Fruit fly (Drosophila melanogaster) whole organism, embryonic: Measurements from ENCODE around the gene NaPi-III.

ENCODE experiments used
- Asciz ChIP-seq: fragments of 200-800 bp; sonication (Bioruptor generic); optimal IDR thresholded peaks from 2 replicates; lab custom pipeline; 2017; ENCODE audit warnings: missing biosample characterization, mild to moderate bottlenecking, missing genetic modification characterization, missing genetic modification reagents
- Bgb ChIP-seq: fragments of 200-800 bp; sonication (Bioruptor generic); IDR thresholded peaks from 2 replicates; pipeline ENCODE4 v1.3.6; 2022; ENCODE audit warnings: missing biosample characterization, missing genetic modification characterization; ENCODE audit not compliant: partially characterized antibody
- CG10431 ChIP-seq: fragments of 200-800 bp; sonication (Bioruptor generic); optimal IDR thresholded peaks from 3 replicates; lab custom pipeline; 2018; ENCODE audit warnings: missing biosample characterization, mild to moderate bottlenecking, missing genetic modification characterization
- CG11456 ChIP-seq: fragments of 200-800 bp; sonication (Bioruptor generic); IDR thresholded peaks from 3 replicates; pipeline ENCODE4 v1.3.6; 2022; ENCODE audit warnings: missing biosample characterization, missing genetic modification characterization
- CG12769 ChIP-seq: fragments of 200-800 bp; sonication (Bioruptor generic); optimal IDR thresholded peaks from 2 replicates; lab custom pipeline; 2019; ENCODE audit warnings: missing biosample characterization, mild to moderate bottlenecking, missing genetic modification characterization, moderate library complexity
- CG14014 ChIP-seq: fragments of 200-800 bp; sonication (Bioruptor generic); IDR thresholded peaks from 2 replicates; pipeline ENCODE4 v1.3.6; 2022; ENCODE audit warnings: missing biosample characterization, missing genetic modification characterization
- CG1602 ChIP-seq: fragments of 200-800 bp; sonication (Bioruptor generic); optimal IDR thresholded peaks from 3 replicates; lab custom pipeline; 2016; ENCODE audit warnings: missing biosample characterization, missing genetic modification characterization
- CG16815 ChIP-seq: fragments of 200-800 bp; sonication (Bioruptor generic); optimal IDR thresholded peaks from 3 replicates; lab custom pipeline; 2017; ENCODE audit warnings: missing biosample characterization, mild to moderate bottlenecking, missing genetic modification characterization
- CG17568 ChIP-seq: fragments of 200-800 bp; sonication (Bioruptor generic); optimal IDR thresholded peaks from 2 replicates; lab custom pipeline; 2018; ENCODE audit warnings: missing biosample characterization, mild to moderate bottlenecking, missing genetic modification characterization, moderate library complexity
- CG17612 ChIP-seq: fragments of 200-800 bp; sonication (Bioruptor generic); IDR thresholded peaks from 2 replicates; pipeline ENCODE4 v1.3.6; 2022; ENCODE audit warnings: missing biosample characterization, missing genetic modification characterization
- CG17802 ChIP-seq: fragments of 200-800 bp; sonication (Bioruptor generic); optimal IDR thresholded peaks from 2 replicates; lab custom pipeline; 2018; ENCODE audit warnings: missing biosample characterization, mild to moderate bottlenecking, missing genetic modification characterization, moderate library complexity
- CG18599 ChIP-seq: fragments of 200-800 bp; sonication (Bioruptor generic); optimal IDR thresholded peaks from 3 replicates; lab custom pipeline; 2017; ENCODE audit warnings: missing biosample characterization, missing genetic modification characterization, mild to moderate bottlenecking, moderate library complexity, missing genetic modification reagents
- CG31388 ChIP-seq: fragments of 200-800 bp; sonication (Bioruptor generic); optimal IDR thresholded peaks from 2 replicates; lab custom pipeline; 2016; ENCODE audit warnings: missing biosample characterization, missing genetic modification characterization
- CG3726 ChIP-seq: fragments of 200-800 bp; sonication (Bioruptor generic); IDR thresholded peaks from 3 replicates; pipeline ENCODE4, ENCODE4 v1.3.6; 2022; ENCODE audit warnings: missing biosample characterization, missing genetic modification characterization
- CG4707 ChIP-seq: fragments of 200-800 bp; sonication (Bioruptor generic); optimal IDR thresholded peaks from 2 replicates; lab custom pipeline; 2018; ENCODE audit warnings: missing biosample characterization, mild to moderate bottlenecking, missing genetic modification characterization, moderate library complexity
- CG6175 ChIP-seq: fragments of 200-800 bp; sonication (Bioruptor generic); IDR thresholded peaks from 3 replicates; pipeline ENCODE4 v1.3.6; 2022; ENCODE audit warnings: missing biosample characterization, missing genetic modification characterization
- CG7556 ChIP-seq: fragments of 200-800 bp; sonication (Bioruptor generic); optimal IDR thresholded peaks from 2 replicates; lab custom pipeline; 2017; ENCODE audit warnings: missing biosample characterization, mild to moderate bottlenecking, missing genetic modification characterization
- CG8281 ChIP-seq: fragments of 200-800 bp; sonication (Bioruptor generic); optimal IDR thresholded peaks from 2 replicates; lab custom pipeline; 2018; ENCODE audit warnings: missing biosample characterization, mild to moderate bottlenecking, missing genetic modification characterization, moderate library complexity
- CHES-1-like ChIP-seq: fragments of 200-800 bp; sonication (Bioruptor generic); optimal IDR thresholded peaks from 2 replicates; lab custom pipeline; 2016; ENCODE audit warnings: missing biosample characterization, missing genetic modification characterization
- Deaf1 ChIP-seq: fragments of 200-800 bp; optimal IDR thresholded peaks from 3 replicates; lab custom pipeline; 2019; ENCODE audit warnings: missing biosample characterization, mild to moderate bottlenecking, missing genetic modification characterization, moderate library complexity
- Dfd ChIP-seq, 2 experiments: fragments of >200 bp; optimal IDR thresholded peaks; 2 replicates each; lab custom pipeline; 2017; ENCODE audit warnings: missing biosample characterization in 2 of 2, missing genetic modification characterization in 2 of 2
- Drgx ChIP-seq: fragments of 200-800 bp; sonication (Bioruptor generic); IDR thresholded peaks from 2 replicates; pipeline ENCODE4 v1.3.6; 2022; ENCODE audit warnings: missing biosample characterization, missing genetic modification characterization
- Gug ChIP-seq: fragments of 200-800 bp; sonication (Bioruptor generic); IDR thresholded peaks from 4 replicates; pipeline ENCODE4 v1.3.6; 2022; ENCODE audit warnings: missing biosample characterization, missing genetic modification characterization
- Hsf ChIP-seq: fragments of 200-800 bp; sonication (Bioruptor generic); optimal IDR thresholded peaks from 3 replicates; lab custom pipeline; 2016; ENCODE audit warnings: missing biosample characterization, missing genetic modification characterization
- Mad ChIP-seq: fragments of 200-800 bp; sonication (Bioruptor generic); optimal IDR thresholded peaks from 2 replicates; lab custom pipeline; 2016; ENCODE audit warnings: missing biosample characterization, missing genetic modification characterization
- Meics ChIP-seq: fragments of 200-800 bp; sonication (Bioruptor generic); optimal IDR thresholded peaks from 2 replicates; lab custom pipeline; 2017; ENCODE audit warnings: missing biosample characterization, mild to moderate bottlenecking, missing genetic modification characterization
- Mrtf ChIP-seq: fragments of 200-800 bp; sonication (Bioruptor generic); IDR thresholded peaks from 3 replicates; pipeline ENCODE4 v1.3.6; 2022; ENCODE audit warnings: missing biosample characterization, missing genetic modification characterization
- NK7.1 ChIP-seq: fragments of 200-800 bp; sonication (Bioruptor generic); optimal IDR thresholded peaks from 3 replicates; lab custom pipeline; 2016; ENCODE audit warnings: missing biosample characterization, missing genetic modification characterization
- Optix ChIP-seq: fragments of 200-800 bp; sonication (Bioruptor generic); IDR thresholded peaks from 3 replicates; pipeline ENCODE4 v1.3.6; 2022; ENCODE audit warnings: missing biosample characterization, missing genetic modification characterization
- PHDP ChIP-seq: fragments of 200-800 bp; sonication (Bioruptor generic); optimal IDR thresholded peaks from 3 replicates; lab custom pipeline; 2018; ENCODE audit warnings: missing biosample characterization, mild to moderate bottlenecking, missing genetic modification characterization, moderate library complexity
- Ravus ChIP-seq: fragments of 200-800 bp; sonication (Bioruptor generic); IDR thresholded peaks from 2 replicates; pipeline ENCODE4 v1.3.6; 2022; ENCODE audit warnings: missing biosample characterization, missing genetic modification characterization
- Usf ChIP-seq: fragments of 200-800 bp; sonication (Bioruptor generic); optimal IDR thresholded peaks from 2 replicates; lab custom pipeline; 2017; ENCODE audit warnings: missing genotype, missing biosample characterization, missing genetic modification characterization
- Xrp1 ChIP-seq: fragments of 200-800 bp; sonication (Bioruptor generic); IDR thresholded peaks from 2 replicates; pipeline ENCODE4 v1.3.6; 2022; ENCODE audit warnings: missing biosample characterization, missing genetic modification characterization
- bab2 ChIP-seq: fragments of 200-800 bp; sonication (Bioruptor generic); optimal IDR thresholded peaks from 2 replicates; lab custom pipeline; 2016; ENCODE audit warnings: missing biosample characterization, missing genetic modification characterization
- corto ChIP-seq: fragments of 200-800 bp; sonication (Bioruptor generic); optimal IDR thresholded peaks from 2 replicates; lab custom pipeline; 2016; ENCODE audit warnings: missing biosample characterization, mild to moderate bottlenecking, missing genetic modification characterization, moderate library complexity
- dimm ChIP-seq: fragments of 200-800 bp; sonication (Bioruptor generic); IDR thresholded peaks from 2 replicates; pipeline ENCODE4 v1.3.6; 2022; ENCODE audit warnings: missing biosample characterization, missing genetic modification characterization
- fd102C ChIP-seq: fragments of 200-800 bp; sonication (Bioruptor generic); optimal IDR thresholded peaks from 2 replicates; lab custom pipeline; 2018; ENCODE audit warnings: missing biosample characterization, mild to moderate bottlenecking, missing genetic modification characterization, moderate library complexity
- fd3F ChIP-seq: fragments of 200-800 bp; sonication (Bioruptor generic); optimal IDR thresholded peaks from 2 replicates; lab custom pipeline; 2018; ENCODE audit warnings: missing biosample characterization, mild to moderate bottlenecking, missing genetic modification characterization, moderate library complexity
- gcm2 ChIP-seq: fragments of 200-800 bp; sonication (Bioruptor generic); optimal IDR thresholded peaks from 2 replicates; lab custom pipeline; 2016; ENCODE audit warnings: missing biosample characterization, missing genetic modification characterization
- hkb ChIP-seq, 2 experiments: fragments of 200-800 bp in 1 of 2; fragments of >200 bp in 1 of 2; sonication (Bioruptor generic) in 1 of 2; IDR thresholded peaks in 1 of 2; optimal IDR thresholded peaks in 1 of 2; 2 replicates each; pipeline versions ENCODE4 v1.3.6 to Lab custom; 2017 to 2022; ENCODE audit warnings: missing biosample characterization in 1 of 2, missing genetic modification characterization in 1 of 2
- luna ChIP-seq: fragments of 200-800 bp; sonication (Bioruptor generic); optimal IDR thresholded peaks from 2 replicates; lab custom pipeline; 2016; ENCODE audit warnings: missing biosample characterization, missing genetic modification characterization
- onecut ChIP-seq: fragments of 200-800 bp; sonication (Bioruptor generic); IDR thresholded peaks from 2 replicates; pipeline ENCODE4 v1.3.6; 2022; ENCODE audit warnings: missing biosample characterization, missing genetic modification characterization
- peb ChIP-seq: fragments of 200-800 bp; sonication (Bioruptor generic); IDR thresholded peaks from 2 replicates; pipeline ENCODE4 v1.3.6; 2022; ENCODE audit warnings: missing biosample characterization, missing genetic modification characterization
- slou ChIP-seq: fragments of 200-800 bp; sonication (Bioruptor generic); optimal IDR thresholded peaks from 3 replicates; lab custom pipeline; 2016; ENCODE audit warnings: missing biosample characterization, missing genetic modification characterization
- slp2 ChIP-seq: fragments of 200-800 bp; sonication (Bioruptor generic); optimal IDR thresholded peaks from 2 replicates; lab custom pipeline; 2016; ENCODE audit warnings: missing biosample characterization, missing genetic modification characterization
- sug ChIP-seq: fragments of 200-800 bp; optimal IDR thresholded peaks from 2 replicates; lab custom pipeline; 2019; ENCODE audit warnings: missing biosample characterization, mild to moderate bottlenecking, missing genetic modification characterization, moderate library complexity
- unc-4 ChIP-seq: fragments of 200-800 bp; sonication (Bioruptor generic); IDR thresholded peaks from 2 replicates; pipeline ENCODE4 v1.3.6; 2022; ENCODE audit warnings: missing biosample characterization, missing genetic modification characterization; ENCODE audit not compliant: partially characterized antibody
- unpg ChIP-seq: fragments of 200-800 bp; sonication (Bioruptor generic); optimal IDR thresholded peaks from 3 replicates; lab custom pipeline; 2018; ENCODE audit warnings: missing biosample characterization, mild to moderate bottlenecking, missing genetic modification characterization, moderate library complexity
- wdn ChIP-seq: fragments of 200-800 bp; sonication (Bioruptor generic); IDR thresholded peaks from 2 replicates; pipeline ENCODE4 v1.3.6; 2022; ENCODE audit warnings: missing biosample characterization, missing genetic modification characterization
- zen2 ChIP-seq: fragments of 200-800 bp; sonication (Bioruptor generic); IDR thresholded peaks from 3 replicates; pipeline ENCODE4 v1.3.6; 2022; ENCODE audit warnings: missing biosample characterization, missing genetic modification characterization; ENCODE audit not compliant: partially characterized antibody

Gene NaPi-III

DNA sequence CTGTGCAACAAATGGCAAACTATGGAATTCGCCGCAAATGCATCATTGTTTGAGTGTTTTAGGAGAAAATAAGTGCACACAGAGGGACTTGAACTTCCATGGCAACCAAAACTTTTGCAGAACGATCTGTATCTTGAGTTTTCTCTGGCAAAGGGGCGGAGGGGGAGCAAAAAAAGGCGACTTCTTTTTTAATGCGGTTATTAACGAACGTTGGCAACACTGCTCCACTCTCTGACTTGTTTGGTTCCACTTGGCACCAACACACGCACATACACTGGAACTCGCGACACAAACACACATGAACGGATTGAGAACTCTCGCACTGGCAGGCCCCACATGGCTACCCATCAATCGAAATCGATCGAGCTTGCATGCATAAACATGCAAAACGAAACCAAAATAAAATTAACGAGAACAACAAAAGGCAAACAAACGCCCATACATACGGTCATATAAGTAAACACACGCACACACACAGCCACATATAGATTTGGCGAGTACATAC lies 3.7 kb upstream of the NaPi-III start (continued):
- TF ChIP-seq CG31388 (no peak), CG17802 (no peak), onecut (GFP tag; lab: Robert Waterston, UW) (peak; percentile 54), peb (GFP tag; lab: Robert Waterston, UW) (no peak), CG7556 (GFP tag; lab: Kevin White, UChicago) (no peak), unc-4 (GFP tag; lab: Robert Waterston, UW) (no peak), fd3F (GFP tag; lab: Kevin White, UChicago) (no peak), fd102C (GFP tag; lab: Kevin White, UChicago) (no peak), CG4707 (GFP tag; lab: Kevin White, UChicago) (no peak), corto (no peak), CG6175 (no peak), CG12769 (tag; lab: Kevin White, UChicago) (peak; percentile 7), luna (GFP tag; lab: Kevin White, UChicago) (no peak), PHDP (tag; lab: Kevin White, UChicago) (no peak), CG8281 (tag; lab: Kevin White, UChicago) (no peak), CG18599 (GFP tag; lab: Kevin White, UChicago) (no peak), Gug (GFP tag; lab: Robert Waterston, UW) (peak; percentile 40; the same call in 1 of the 4 replicates), hkb (optimal IDR thresholded peaks at IDR 0.05; lab: Kevin White, UChicago) (no peak), hkb (GFP tag; IDR thresholded peaks at IDR 0.05; lab: Robert Waterston, UW) (peak; percentile 6; the same call in 1 of the 2 replicates), CG14014 (GFP tag; lab: Robert Waterston, UW) (no peak), unpg (GFP tag; lab: Kevin White, UChicago) (no peak), Mrtf (GFP tag; lab: Robert Waterston, UW) (0 out of 3 replicates have a peak, but pooled peaks have one; percentile 28), CG16815 (no peak), Ravus (GFP tag; lab: Robert Waterston, UW) (no peak), gcm2 (no peak), CHES-1-like (GFP tag; lab: Kevin White, UChicago) (no peak), CG17568 (peak; percentile 61), slp2 (GFP tag; lab: Kevin White, UChicago) (no peak), Hsf (no peak), Drgx (peak; percentile 33; the same call in 1 of the 2 replicates), Optix (GFP tag; lab: Robert Waterston, UW) (0 out of 3 replicates have a peak, but pooled peaks have one; percentile 29), CG17612 (GFP tag; lab: Robert Waterston, UW) (peak; percentile 42; the same call in 1 of the 2 replicates), Xrp1 (GFP tag; lab: Robert Waterston, UW) (no peak), Dfd (GFP tag; optimal IDR thresholded peaks at IDR 0.05; lab: Kevin White, UChicago) (no peak), dimm (GFP tag; lab: Robert Waterston, UW) (no peak), zen2 (GFP tag; lab: Robert Waterston, UW) (no peak), Meics (GFP tag; lab: Kevin White, UChicago) (no peak), slou (GFP tag; lab: Kevin White, UChicago) (no peak), CG10431 (GFP tag; lab: Kevin White, UChicago) (no peak), bab2 (GFP tag; lab: Kevin White, UChicago) (no peak), CG1602 (GFP tag; lab: Kevin White, UChicago) (no peak), Asciz (GFP tag; lab: Kevin White, UChicago) (no peak), CG11456 (0 out of 3 replicates have a peak, but pooled peaks have one; percentile 70), Deaf1 (no peak), CG3726 (GFP tag; lab: Robert Waterston, UW) (no peak), Bgb (GFP tag; lab: Robert Waterston, UW) (no peak), wdn (0 out of 2 replicates have a peak, but pooled peaks have one; percentile 14), sug (tag; lab: Kevin White, UChicago) (peak; percentile 83), NK7.1 (no peak), Usf (no peak), Mad (GFP tag; lab: Kevin White, UChicago) (no peak)
